Fruit fly (Drosophila melanogaster): ENCODE data around the gene CG44013.

dm6 chr3R:15542314-15542713, 32.6 kb upstream of the CG44013 start, which contains the start of gene AOX2:
- TF ChIP-seq Met (GFP tag; optimal IDR thresholded peaks at IDR 0.05) (no peak), achi (GFP tag; optimal IDR thresholded peaks at IDR 0.05) (no peak), vri (GFP tag; optimal IDR thresholded peaks at IDR 0.05) (no peak), esn (GFP tag; optimal IDR thresholded peaks at IDR 0.05) (no peak), OdsH (GFP tag; optimal IDR thresholded peaks at IDR 0.05) (no peak), Ets21C (GFP tag; optimal IDR thresholded peaks at IDR 0.05) (no peak), CG10631 (GFP tag; optimal IDR thresholded peaks at IDR 0.05) (no peak), CG34406 (GFP tag; optimal IDR thresholded peaks at IDR 0.05) (no peak)
